Worm (Caenorhabditis elegans) whole organism, L2 larva: ENCODE results near the gene dhs-6.
A peak's percentile ranks its signal among the peaks of the same experiment; 100 is the strongest.

Source experiments
- ama-1 ChIP-seq: fragments of 150-350 bp; optimal IDR thresholded peaks from 2 replicates; lab custom pipeline; 2018; ENCODE audit warnings: inconsistent platforms
- nhr-25 ChIP-seq: fragments of 150-350 bp; sonication (generic microtip); optimal IDR thresholded peaks from 3 replicates; lab custom pipeline; 2014; ENCODE audit warnings: missing biosample characterization, missing genetic modification characterization
- peb-1 ChIP-seq: fragments of 150-350 bp; optimal IDR thresholded peaks from 2 replicates; lab custom pipeline; 2014; ENCODE audit warnings: missing biosample characterization, missing genetic modification characterization

ce11 chrII:5599326-5600044, 19.6 kb downstream of the dhs-6 start, which contains the start of gene C17G10.10:
- no peak for TF ChIP-seq peb-1 (tag; lab: Kevin White, UChicago)
- TF ChIP-seq ama-1 (lab: Kevin White, UChicago): peak; percentile 98
- peak; percentile 62 for TF ChIP-seq nhr-25
